Worm (Caenorhabditis elegans): Measurements from ENCODE around the gene R05F9.7.

DNA sequence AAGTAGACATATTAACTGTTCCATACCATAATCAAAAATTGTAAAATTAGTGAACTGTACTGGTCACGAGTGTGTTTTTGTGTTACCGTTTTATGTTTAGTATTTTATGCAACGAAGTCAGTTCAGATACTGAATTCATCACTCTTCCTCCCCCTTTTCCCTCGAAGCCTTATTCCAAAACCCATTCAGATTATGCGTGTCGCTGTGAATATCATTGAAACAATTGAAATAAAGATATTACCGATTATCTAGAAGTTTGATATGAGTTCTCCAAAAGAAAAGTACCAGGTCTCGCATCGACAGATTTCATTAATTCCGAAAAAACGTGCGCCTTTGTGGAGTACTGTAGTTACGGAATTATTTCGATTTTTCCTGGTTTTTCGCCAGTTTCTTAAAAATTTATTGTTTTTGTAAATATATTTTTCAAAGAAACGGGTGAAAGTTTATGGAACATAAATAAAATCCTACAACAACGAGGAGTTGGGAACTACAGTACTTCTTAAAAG is 27.1 kb upstream of the R05F9.7 start:
- no peak for TF ChIP-seq sptf-1 (tag; optimal IDR thresholded peaks at IDR 0.05)
- TF ChIP-seq unc-62 (GFP tag; optimal IDR thresholded peaks at IDR 0.05), result no peak
- no peak for TF ChIP-seq elt-3 (tag; optimal IDR thresholded peaks at IDR 0.05)
- no peak for TF ChIP-seq ceh-39 (tag; optimal IDR thresholded peaks at IDR 0.05)
- TF ChIP-seq mab-5 (tag; optimal IDR thresholded peaks at IDR 0.05), result no peak
